Worm (Caenorhabditis elegans): ENCODE results near the gene pqn-32.

- TF ChIP-seq W03F9.2 (tag; optimal IDR thresholded peaks at IDR 0.05) = no peak
- TF ChIP-seq him-1 (tag; optimal IDR thresholded peaks at IDR 0.05) = no peak
Observed at ce11 chrII:13091123-13091522, 16.7 kb upstream of the pqn-32 start, which contains the start of gene Y81G3A.4.
